Worm (Caenorhabditis elegans): ENCODE measurements around the gene K07D4.4.

DNA sequence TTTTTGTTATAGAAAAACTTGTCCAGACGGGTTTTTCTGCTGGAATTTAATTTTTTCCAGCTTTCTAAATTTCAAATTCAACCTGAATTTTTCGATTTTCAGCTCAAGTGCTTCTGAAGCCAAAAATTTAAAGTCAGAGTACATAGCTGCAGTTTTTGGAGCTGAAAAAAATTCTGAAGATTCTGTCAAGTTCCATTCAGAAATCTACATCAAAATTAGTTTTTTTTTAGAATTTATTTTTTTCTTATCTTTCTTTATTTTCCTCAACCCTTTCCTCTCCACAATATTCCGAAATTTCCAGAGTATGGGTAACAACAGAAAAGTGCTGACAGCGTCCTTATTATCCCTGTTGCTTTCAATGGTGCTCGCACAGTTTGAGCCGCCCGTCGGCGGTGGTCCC lies 3.9 kb downstream of the K07D4.4 start, which contains the start of gene K07D4.9:
- TF ChIP-seq nhr-12 (tag; optimal IDR thresholded peaks at IDR 0.05) (no peak), ama-1 (optimal IDR thresholded peaks at IDR 0.05) (no peak), snpc-4 (tag; optimal IDR thresholded peaks at IDR 0.05) (no peak), fkh-10 (GFP tag; optimal IDR thresholded peaks at IDR 0.05) (no peak)
